Worm (Caenorhabditis elegans): ENCODE results near the gene T26A5.6.

Gene T26A5.6

ce11 chrIII:6439854-6440253, 10.6 kb downstream of the T26A5.6 start:
- TF ChIP-seq unc-62 (GFP tag; optimal IDR thresholded peaks at IDR 0.05) (no peak), mml-1 (tag; optimal IDR thresholded peaks at IDR 0.05) (no peak), nhr-28 (tag; optimal IDR thresholded peaks at IDR 0.05) (no peak), zag-1 (tag; optimal IDR thresholded peaks at IDR 0.05) (no peak), aly-2 (tag; optimal IDR thresholded peaks at IDR 0.05) (no peak), ama-1 (optimal IDR thresholded peaks at IDR 0.05) (no peak), nhr-237 (tag; optimal IDR thresholded peaks at IDR 0.05) (no peak), mdl-1 (tag; optimal IDR thresholded peaks at IDR 0.05) (no peak), hmg-11 (tag; optimal IDR thresholded peaks at IDR 0.05) (no peak), ceh-82 (tag; optimal IDR thresholded peaks at IDR 0.05) (no peak), unc-39 (tag; optimal IDR thresholded peaks at IDR 0.05) (no peak), sea-2 (GFP tag; optimal IDR thresholded peaks at IDR 0.05) (no peak), pha-4 (tag; optimal IDR thresholded peaks at IDR 0.05) (no peak), R02D3.7 (tag; optimal IDR thresholded peaks at IDR 0.05) (no peak), ceh-9 (tag; optimal IDR thresholded peaks at IDR 0.05) (no peak)

- TF ChIP-seq elt-1 (tag; optimal IDR thresholded peaks at IDR 0.05) (no peak), tbx-2 (tag; optimal IDR thresholded peaks at IDR 0.05) (no peak)
These were observed 14.2 kb downstream of the T26A5.6 start, which contains the start of gene C05D11.1 for ce11 chrIII:6436308-6436707. TSS of gene C05D11.1 (plus strand) at chrIII:6436608.

- TF ChIP-seq nhr-28 (tag; optimal IDR thresholded peaks at IDR 0.05), result no peak
- no peak for TF ChIP-seq nhr-11 (tag; optimal IDR thresholded peaks at IDR 0.05)
- TF ChIP-seq elt-1 (tag; optimal IDR thresholded peaks at IDR 0.05), result no peak
- TF ChIP-seq R02D3.7 (tag; optimal IDR thresholded peaks at IDR 0.05), result no peak
- no peak for TF ChIP-seq mdl-1 (tag; optimal IDR thresholded peaks at IDR 0.05)
These were observed 17.6 kb downstream of the T26A5.6 start, which contains the start of gene vps-16 for ce11 chrIII:6432939-6433338. TSS of gene vps-16 (plus strand) at chrIII:6433239.

- no peak for TF ChIP-seq mdl-1 (tag; optimal IDR thresholded peaks at IDR 0.05)
- TF ChIP-seq nhr-77 (tag; optimal IDR thresholded peaks at IDR 0.05), result no peak
- TF ChIP-seq nfya-1 (tag; optimal IDR thresholded peaks at IDR 0.05; ENCODE audit: insufficient read depth), result no peak
- no peak for TF ChIP-seq nhr-12 (tag; optimal IDR thresholded peaks at IDR 0.05)
- peak; percentile 74 for TF ChIP-seq egl-5 (tag; optimal IDR thresholded peaks at IDR 0.05)
- TF ChIP-seq fkh-2 (tag; optimal IDR thresholded peaks at IDR 0.05), result no peak
- TF ChIP-seq nhr-237 (tag; optimal IDR thresholded peaks at IDR 0.05), result no peak
- peak; percentile 72 for TF ChIP-seq lin-39 (tag; optimal IDR thresholded peaks at IDR 0.05)
- TF ChIP-seq eor-1 (tag; optimal IDR thresholded peaks at IDR 0.05), result no peak
- no peak for TF ChIP-seq fos-1 (tag; optimal IDR thresholded peaks at IDR 0.05)
- TF ChIP-seq ceh-16 (tag; optimal IDR thresholded peaks at IDR 0.05), result no peak
- no peak for TF ChIP-seq pha-4 (tag; optimal IDR thresholded peaks at IDR 0.05)
- no peak for TF ChIP-seq elt-3 (tag; optimal IDR thresholded peaks at IDR 0.05)
- no peak for TF ChIP-seq elt-1 (tag; optimal IDR thresholded peaks at IDR 0.05)
- peak; percentile 67 for TF ChIP-seq skn-1 (tag; optimal IDR thresholded peaks at IDR 0.05)
- peak; percentile 73 for TF ChIP-seq nhr-23 (tag; optimal IDR thresholded peaks at IDR 0.05)
- TF ChIP-seq pqm-1 (tag; optimal IDR thresholded peaks at IDR 0.05), result peak; percentile 44
- TF ChIP-seq nhr-67 (tag; optimal IDR thresholded peaks at IDR 0.05), result no peak
- TF ChIP-seq ceh-82 (tag; optimal IDR thresholded peaks at IDR 0.05), result no peak
- peak; percentile 14 for TF ChIP-seq lsy-12 (tag; optimal IDR thresholded peaks at IDR 0.05)
- TF ChIP-seq zag-1 (tag; optimal IDR thresholded peaks at IDR 0.05), result no peak
- TF ChIP-seq ceh-9 (tag; optimal IDR thresholded peaks at IDR 0.05), result no peak
- TF ChIP-seq snpc-4 (tag; optimal IDR thresholded peaks at IDR 0.05), result no peak
- TF ChIP-seq R02D3.7 (tag; optimal IDR thresholded peaks at IDR 0.05), result peak; percentile 32
- no peak for TF ChIP-seq aly-2 (tag; optimal IDR thresholded peaks at IDR 0.05)
- TF ChIP-seq ztf-4 (tag; optimal IDR thresholded peaks at IDR 0.05), result no peak
- no peak for TF ChIP-seq ZK546.5 (tag; optimal IDR thresholded peaks at IDR 0.05)
- no peak for TF ChIP-seq nhr-43 (tag; optimal IDR thresholded peaks at IDR 0.05; ENCODE audit: poor library complexity, severe bottlenecking)
- TF ChIP-seq lin-15B (tag; optimal IDR thresholded peaks at IDR 0.05), result peak; percentile 89
- TF ChIP-seq tbx-2 (tag; optimal IDR thresholded peaks at IDR 0.05), result no peak
- no peak for TF ChIP-seq unc-62 (GFP tag; optimal IDR thresholded peaks at IDR 0.05)
- TF ChIP-seq nhr-28 (tag; optimal IDR thresholded peaks at IDR 0.05), result no peak
- TF ChIP-seq nhr-11 (tag; optimal IDR thresholded peaks at IDR 0.05), result peak; percentile 14
- peak; percentile 1 for TF ChIP-seq ama-1 (optimal IDR thresholded peaks at IDR 0.05)
- peak; percentile 59 for TF ChIP-seq ceh-28 (tag; optimal IDR thresholded peaks at IDR 0.05)
- TF ChIP-seq nhr-25 (tag; optimal IDR thresholded peaks at IDR 0.05), result peak; percentile 50
- peak; percentile 69 for TF ChIP-seq hmg-11 (tag; optimal IDR thresholded peaks at IDR 0.05)
- TF ChIP-seq elt-2 (tag; optimal IDR thresholded peaks at IDR 0.05), result peak; percentile 33
- TF ChIP-seq fkh-10 (GFP tag; optimal IDR thresholded peaks at IDR 0.05), result peak; percentile 37
- no peak for TF ChIP-seq sea-2 (GFP tag; optimal IDR thresholded peaks at IDR 0.05)
- TF ChIP-seq mml-1 (tag; optimal IDR thresholded peaks at IDR 0.05), result no peak
- TF ChIP-seq jun-1 (tag; optimal IDR thresholded peaks at IDR 0.05), result no peak
- TF ChIP-seq daf-12 (tag; optimal IDR thresholded peaks at IDR 0.05), result no peak
- TF ChIP-seq ztf-11 (tag; optimal IDR thresholded peaks at IDR 0.05), result no peak
- TF ChIP-seq unc-39 (tag; optimal IDR thresholded peaks at IDR 0.05), result no peak
These were observed 18.7 kb downstream of the T26A5.6 start, which contains the start of the genes mrps-17 and txdc-9 for ce11 chrIII:6431766-6432228. TSS of gene mrps-17 (minus strand) at chrIII:6431798. TSS of gene txdc-9 (plus strand) at chrIII:6432178.
